Worm (Caenorhabditis elegans) whole organism, L4/young adult: ENCODE results near the gene gadr-3.

Experiments used
- dao-5 ChIP-seq: sonication (generic microtip); optimal IDR thresholded peaks from 2 replicates; lab custom pipeline; 2016; ENCODE audit warnings: missing genotype, missing genetic modification characterization, moderate library complexity, missing compliant biosample characterization
- him-1 ChIP-seq: sonication (generic microtip); optimal IDR thresholded peaks from 2 replicates; lab custom pipeline; 2016; ENCODE audit warnings: missing genotype, missing genetic modification reagents, missing genetic modification characterization, missing compliant biosample characterization

DNA sequence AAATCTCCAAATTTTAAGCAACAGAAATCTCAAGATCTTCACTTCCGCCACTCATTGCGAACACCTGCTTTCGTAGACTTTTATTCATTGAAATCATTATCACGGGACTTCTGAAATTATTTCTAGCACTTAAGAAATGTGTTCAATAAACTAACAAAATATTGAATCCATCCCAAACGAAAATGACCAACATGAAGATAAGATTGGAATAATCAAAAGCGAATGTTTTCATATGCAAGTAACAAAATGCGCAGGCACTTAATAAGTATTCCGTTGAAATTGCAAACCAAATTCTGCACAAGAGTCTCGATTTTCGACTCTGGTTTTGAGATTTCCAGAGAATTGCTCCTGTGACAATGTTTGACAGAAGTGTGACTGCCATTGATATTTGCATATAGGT lies 21.3 kb downstream of the gadr-3 start, which contains the start of gene srg-5:
- TF ChIP-seq dao-5: no peak
- TF ChIP-seq him-1: no peak
